Worm (Caenorhabditis elegans): Measurements from ENCODE around the gene scl-9.

DNA sequence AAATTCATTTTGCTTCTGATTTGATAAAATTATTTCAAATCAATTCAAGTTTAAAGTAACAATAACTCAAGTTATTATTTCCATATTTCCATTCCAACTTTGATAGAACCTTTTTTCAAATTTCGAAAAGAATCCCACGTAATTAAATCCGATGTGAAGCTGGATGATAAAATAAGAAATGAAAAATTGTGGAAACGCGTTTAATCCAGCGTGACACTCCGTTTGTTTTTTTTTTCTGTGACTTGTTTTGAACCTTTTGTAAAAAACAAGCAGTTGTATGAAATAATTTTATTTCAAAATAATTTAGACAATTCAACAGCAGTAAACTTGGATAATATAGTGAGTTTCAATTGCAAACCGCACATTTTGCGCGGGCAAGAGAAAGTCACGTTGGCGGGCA is 5.6 kb downstream of the scl-9 start, which contains the start of gene F49E11.7:
- TF ChIP-seq aptf-2 (GFP tag; conservative IDR thresholded peaks at IDR 0.05) (no peak), tlf-1 (GFP tag; optimal IDR thresholded peaks at IDR 0.05) (no peak), ama-1 (optimal IDR thresholded peaks at IDR 0.05) (no peak), ama-1 (GFP tag; optimal IDR thresholded peaks at IDR 0.05) (no peak), dpl-1 (GFP tag; optimal IDR thresholded peaks at IDR 0.05) (no peak), sea-2 (GFP tag; IDR thresholded peaks at IDR 0.05) (no peak), F52B5.7 (tag; optimal IDR thresholded peaks at IDR 0.05) (no peak), snpc-4 (GFP tag; optimal IDR thresholded peaks at IDR 0.05) (no peak), snpc-4 (tag; optimal IDR thresholded peaks at IDR 0.05) (no peak), C17E4.6 (GFP tag; IDR thresholded peaks at IDR 0.05) (no peak), nhr-90 (tag; optimal IDR thresholded peaks at IDR 0.05) (no peak), ztf-25 (GFP tag; IDR thresholded peaks at IDR 0.05) (no peak)

Data from whole organism, young adult.